Fruit fly (Drosophila melanogaster): ENCODE data around the gene CG15472.

CG15472 gene

DNA sequence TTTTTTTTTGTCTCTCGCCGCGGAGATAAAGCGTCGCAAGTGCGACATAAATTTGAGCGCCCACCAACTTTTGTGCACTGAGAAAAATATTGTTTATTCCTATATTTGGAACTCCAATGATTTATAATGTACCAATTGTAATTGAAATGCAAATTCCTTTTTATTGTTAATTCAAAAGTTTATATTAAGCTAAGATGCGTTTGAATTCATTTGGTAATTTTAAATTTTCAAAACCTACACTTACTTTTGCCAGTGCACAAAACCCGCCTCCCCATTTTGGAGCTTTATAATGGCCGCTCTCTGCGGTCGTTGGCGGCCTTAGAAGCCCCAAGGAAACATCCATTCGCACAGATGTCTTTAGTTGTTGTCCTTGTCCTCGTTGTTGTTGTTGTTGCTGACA lies 7.7 kb downstream of the CG15472 start:
- TF ChIP-seq rn (GFP tag; IDR thresholded peaks at IDR 0.05) (no peak), CG9948 (tag; optimal IDR thresholded peaks at IDR 0.05) (no peak), CG14655 (GFP tag; optimal IDR thresholded peaks at IDR 0.05) (peak; percentile 22), CG4496 (GFP tag; IDR thresholded peaks at IDR 0.05) (0 out of 3 replicates have a peak, but pooled peaks have one; percentile 11), CG8301 (tag; optimal IDR thresholded peaks at IDR 0.05) (no peak), Ets98B (GFP tag; IDR thresholded peaks at IDR 0.05) (0 out of 2 replicates have a peak, but pooled peaks have one; percentile 9), CG8159 (tag; optimal IDR thresholded peaks at IDR 0.05) (peak; percentile 3), Pif1A (GFP tag; optimal IDR thresholded peaks at IDR 0.05) (no peak)
